Fruit fly (Drosophila melanogaster): ENCODE measurements around the gene CG32091.

The CG32091 gene

DNA sequence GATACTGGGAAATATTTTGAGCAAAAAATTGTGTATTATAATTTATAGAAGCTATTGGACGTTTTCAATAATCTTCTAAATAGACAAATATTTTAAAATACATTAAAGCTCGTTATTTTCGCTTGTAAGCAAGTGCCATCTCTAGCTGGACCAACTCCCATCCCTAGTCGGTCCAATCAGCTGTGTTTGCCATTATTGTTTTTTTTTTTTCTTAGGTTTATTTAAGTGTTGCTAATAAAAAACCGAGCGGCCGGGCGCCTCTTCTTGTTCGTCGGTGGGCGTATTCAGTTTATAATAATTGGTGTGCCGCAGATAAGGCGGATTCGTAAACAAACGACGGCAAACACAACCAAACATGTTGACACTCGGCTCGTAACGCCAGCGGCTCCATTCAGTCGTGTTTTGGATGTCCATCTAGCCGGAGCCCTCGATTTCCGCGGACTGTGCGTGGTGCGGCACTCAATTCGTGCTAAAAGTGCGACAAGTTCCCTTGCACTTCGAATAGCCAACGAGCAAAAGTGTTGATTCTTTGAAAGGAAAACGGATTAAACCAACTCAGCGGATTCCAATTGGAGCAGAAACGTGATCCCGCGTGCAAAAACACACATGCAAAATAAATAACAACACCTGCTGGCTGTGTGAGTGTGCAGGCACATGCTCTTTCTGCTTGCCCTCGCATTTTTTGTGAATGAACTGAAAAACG lies 52.8 kb downstream of the CG32091 start, which contains the start of gene Sugb (continued):
- TF ChIP-seq jigr1 (GFP tag; IDR thresholded peaks at IDR 0.05) (no peak), lab (GFP tag; optimal IDR thresholded peaks at IDR 0.05) (peak; percentile 77), Hand (GFP tag; optimal IDR thresholded peaks at IDR 0.05) (peak; percentile 37), tup (GFP tag; optimal IDR thresholded peaks at IDR 0.05) (peak; percentile 7), D (optimal IDR thresholded peaks at IDR 0.05) (no peak), D (GFP tag; optimal IDR thresholded peaks at IDR 0.05) (peak; percentile 2), seq (GFP tag; IDR thresholded peaks at IDR 0.05) (peak; percentile 43), run (tag; optimal IDR thresholded peaks at IDR 0.05) (peak; percentile 26), z (GFP tag; IDR thresholded peaks at IDR 0.05) (no peak), hkb (optimal IDR thresholded peaks at IDR 0.05) (no peak), hkb (GFP tag; IDR thresholded peaks at IDR 0.05) (peak; percentile 54), CG30020 (tag; optimal IDR thresholded peaks at IDR 0.05) (no peak), zf30C (GFP tag; optimal IDR thresholded peaks at IDR 0.05) (no peak), tap (tag; optimal IDR thresholded peaks at IDR 0.05) (no peak), Deaf1 (tag; optimal IDR thresholded peaks at IDR 0.05) (peak; percentile 97), bbx (GFP tag; IDR thresholded peaks at IDR 0.05; ENCODE audit: partially characterized antibody) (peak; percentile 56; the same call in 1 of the 2 replicates), CG1602 (GFP tag; optimal IDR thresholded peaks at IDR 0.05) (peak; percentile 33), grn (GFP tag; optimal IDR thresholded peaks at IDR 0.05) (no peak), Hr78 (GFP tag; optimal IDR thresholded peaks at IDR 0.05) (no peak), CG2875 (GFP tag; optimal IDR thresholded peaks at IDR 0.05) (no peak), CG10431 (GFP tag; optimal IDR thresholded peaks at IDR 0.05) (peak; percentile 87), jumu (GFP tag; optimal IDR thresholded peaks at IDR 0.05) (peak; percentile 5), gsb-n (tag; optimal IDR thresholded peaks at IDR 0.05) (no peak), Meics (GFP tag; optimal IDR thresholded peaks at IDR 0.05) (peak; percentile 54), fru (optimal IDR thresholded peaks at IDR 0.05) (no peak), CG10979 (tag; optimal IDR thresholded peaks at IDR 0.05) (peak; percentile 20), CG5953 (GFP tag; IDR thresholded peaks at IDR 0.05) (no peak), ken (GFP tag; IDR thresholded peaks at IDR 0.05) (0 out of 3 replicates have a peak, but pooled peaks have one; percentile 20), Doc3 (GFP tag; IDR thresholded peaks at IDR 0.05; ENCODE audit: partially characterized antibody) (peak; percentile 71), B-H1 (GFP tag; IDR thresholded peaks at IDR 0.05) (no peak), crp (GFP tag; optimal IDR thresholded peaks at IDR 0.05) (peak; percentile 46 to 93), CG12071 (GFP tag; optimal IDR thresholded peaks at IDR 0.05) (peak; percentile 8), cwo (GFP tag; optimal IDR thresholded peaks at IDR 0.05) (no peak), Vsx1 (GFP tag; optimal IDR thresholded peaks at IDR 0.05) (peak; percentile 78), gcm (GFP tag; optimal IDR thresholded peaks at IDR 0.05) (peak; percentile 59), CG2678 (tag; optimal IDR thresholded peaks at IDR 0.05) (peak; percentile 68), Pdp1 (GFP tag; optimal IDR thresholded peaks at IDR 0.05) (peak; percentile 60 to 68), CG4730 (GFP tag; IDR thresholded peaks at IDR 0.05) (peak; percentile 7; the same call in 1 of the 2 replicates), CG17612 (GFP tag; IDR thresholded peaks at IDR 0.05) (no peak), CG2712 (tag; optimal IDR thresholded peaks at IDR 0.05) (peak; percentile 20), CG14710 (tag; optimal IDR thresholded peaks at IDR 0.05) (peak; percentile 23), ro (GFP tag; IDR thresholded peaks at IDR 0.05) (no peak), Atf-2 (GFP tag; optimal IDR thresholded peaks at IDR 0.05) (no peak), CG30431 (GFP tag; optimal IDR thresholded peaks at IDR 0.05) (no peak), fd96Cb (tag; optimal IDR thresholded peaks at IDR 0.05) (no peak), sob (GFP tag; IDR thresholded peaks at IDR 0.05) (peak; percentile 79), klu (GFP tag; IDR thresholded peaks at IDR 0.05) (no peak), CG12104 (GFP tag; optimal IDR thresholded peaks at IDR 0.05) (no peak), gt (GFP tag; IDR thresholded peaks at IDR 0.05) (no peak), CG4282 (GFP tag; optimal IDR thresholded peaks at IDR 0.05) (no peak)
